Worm (Caenorhabditis elegans) whole organism, L2 larva: ENCODE measurements around the gene ZK121.2.

Experiments
- C34F6.9 ChIP-seq: fragments of 150-350 bp; optimal IDR thresholded peaks from 2 replicates; lab custom pipeline; 2014; ENCODE audit warnings: missing biosample characterization, missing genetic modification characterization
- F13H6.1 ChIP-seq: sonication (generic microtip); optimal IDR thresholded peaks from 2 replicates; lab custom pipeline; 2016; ENCODE audit warnings: missing genetic modification characterization, missing compliant biosample characterization
- Y55F3AM.14 ChIP-seq: fragments of 200-800 bp; sonication (Bioruptor generic); optimal IDR thresholded peaks from 2 replicates; lab custom pipeline; 2018; ENCODE audit warnings: mild to moderate bottlenecking, missing genetic modification characterization, missing compliant biosample characterization
- aly-2 ChIP-seq: fragments of 150-350 bp; optimal IDR thresholded peaks from 2 replicates; lab custom pipeline; 2014; ENCODE audit warnings: missing biosample characterization, missing genetic modification characterization
- ceh-16 ChIP-seq: fragments of 150-350 bp; optimal IDR thresholded peaks from 2 replicates; lab custom pipeline; 2014; ENCODE audit warnings: missing biosample characterization, missing genetic modification characterization
- ceh-82 ChIP-seq: fragments of 150-350 bp; optimal IDR thresholded peaks from 2 replicates; lab custom pipeline; 2014; ENCODE audit warnings: missing biosample characterization, missing genetic modification characterization
- crh-2 ChIP-seq: sonication (generic microtip); optimal IDR thresholded peaks from 2 replicates; lab custom pipeline; 2017; ENCODE audit warnings: missing biosample characterization, missing genetic modification characterization
- egl-27 ChIP-seq: sonication (generic microtip); optimal IDR thresholded peaks from 3 replicates; lab custom pipeline; 2017; ENCODE audit warnings: missing biosample characterization, missing genetic modification reagents, missing genetic modification characterization
- elt-1 ChIP-seq: fragments of 150-350 bp; optimal IDR thresholded peaks from 2 replicates; lab custom pipeline; 2014; ENCODE audit warnings: missing biosample characterization, missing genetic modification characterization
- elt-3 ChIP-seq: sonication (generic microtip); optimal IDR thresholded peaks from 2 replicates; lab custom pipeline; 2017; ENCODE audit warnings: missing biosample characterization, missing genetic modification characterization
- fos-1 ChIP-seq: fragments of 150-350 bp; optimal IDR thresholded peaks from 2 replicates; lab custom pipeline; 2014; ENCODE audit warnings: missing biosample characterization, missing genetic modification characterization
- gmeb-1 ChIP-seq: fragments of 150-350 bp; optimal IDR thresholded peaks from 2 replicates; lab custom pipeline; 2014; ENCODE audit warnings: missing biosample characterization, missing genetic modification characterization
- lin-13 ChIP-seq: fragments of 150-350 bp; optimal IDR thresholded peaks from 2 replicates; lab custom pipeline; 2014; ENCODE audit warnings: missing biosample characterization, missing genetic modification reagents, missing genetic modification characterization
- lin-39 ChIP-seq: fragments of 150-350 bp; optimal IDR thresholded peaks from 2 replicates; lab custom pipeline; 2014; ENCODE audit warnings: missing biosample characterization, missing genetic modification reagents, missing genetic modification characterization
- lsy-2 ChIP-seq, 2 experiments: fragments of 150-350 bp in 1 of 2; sonication (generic microtip) in 1 of 2; optimal IDR thresholded peaks; 2 replicates each; lab custom pipeline; 2014 to 2017; ENCODE audit warnings: missing biosample characterization in 2 of 2, missing genetic modification characterization in 2 of 2
- mab-5 ChIP-seq: fragments of 150-350 bp; optimal IDR thresholded peaks from 2 replicates; lab custom pipeline; 2014; ENCODE audit warnings: missing biosample characterization, missing genetic modification characterization
- mdl-1 ChIP-seq, 2 experiments: fragments of 150-350 bp in 1 of 2; sonication (generic microtip) in 1 of 2; optimal IDR thresholded peaks; 2 replicates each; lab custom pipeline; 2017; ENCODE audit warnings: missing biosample characterization in 2 of 2, missing genetic modification characterization in 2 of 2
- nhr-10 ChIP-seq: sonication (generic microtip); optimal IDR thresholded peaks from 2 replicates; lab custom pipeline; 2017; ENCODE audit warnings: missing biosample characterization, missing genetic modification characterization
- nhr-12 ChIP-seq: fragments of 150-350 bp; optimal IDR thresholded peaks from 2 replicates; lab custom pipeline; 2014; ENCODE audit warnings: missing biosample characterization, missing genetic modification characterization
- nhr-129 ChIP-seq: fragments of 150-350 bp; optimal IDR thresholded peaks from 2 replicates; lab custom pipeline; 2014; ENCODE audit warnings: missing biosample characterization, missing genetic modification characterization
- nhr-21 ChIP-seq: fragments of 150-350 bp; optimal IDR thresholded peaks from 2 replicates; lab custom pipeline; 2014; ENCODE audit warnings: missing biosample characterization, missing genetic modification characterization
- nhr-23 ChIP-seq: fragments of 150-350 bp; optimal IDR thresholded peaks from 2 replicates; lab custom pipeline; 2014; ENCODE audit warnings: missing biosample characterization, missing genetic modification reagents, missing genetic modification characterization
- nhr-237 ChIP-seq: fragments of 150-350 bp; optimal IDR thresholded peaks from 2 replicates; lab custom pipeline; 2014; ENCODE audit warnings: missing biosample characterization, missing genetic modification characterization
- nhr-25 ChIP-seq: fragments of 150-350 bp; sonication (generic microtip); optimal IDR thresholded peaks from 3 replicates; lab custom pipeline; 2014; ENCODE audit warnings: missing biosample characterization, missing genetic modification characterization
- nhr-6 ChIP-seq: fragments of 150-350 bp; optimal IDR thresholded peaks from 2 replicates; lab custom pipeline; 2014; ENCODE audit warnings: missing biosample characterization, missing genetic modification characterization
- peb-1 ChIP-seq: fragments of 150-350 bp; optimal IDR thresholded peaks from 2 replicates; lab custom pipeline; 2014; ENCODE audit warnings: missing biosample characterization, missing genetic modification characterization
- sem-4 ChIP-seq: fragments of 150-350 bp; optimal IDR thresholded peaks from 2 replicates; lab custom pipeline; 2014; ENCODE audit warnings: missing biosample characterization, missing genetic modification reagents, missing genetic modification characterization
- sma-3 ChIP-seq: sonication (generic microtip); optimal IDR thresholded peaks from 2 replicates; lab custom pipeline; 2016; ENCODE audit warnings: missing genetic modification reagents, missing genetic modification characterization, missing compliant biosample characterization
- sma-9 ChIP-seq, 2 experiments: fragments of 150-350 bp in 1 of 2; sonication (generic microtip) in 1 of 2; optimal IDR thresholded peaks; 2 replicates each; lab custom pipeline; 2014 to 2016; ENCODE audit warnings: missing genetic modification characterization in 2 of 2, mild to moderate bottlenecking in 1 of 2, missing biosample characterization in 1 of 2, missing compliant biosample characterization in 1 of 2, missing genetic modification reagents in 1 of 2, moderate library complexity in 1 of 2
- snpc-4 ChIP-seq: fragments of 150-350 bp; optimal IDR thresholded peaks from 2 replicates; lab custom pipeline; 2014; ENCODE audit warnings: missing biosample characterization, missing genetic modification characterization
- unc-55 ChIP-seq: fragments of 150-350 bp; sonication (generic microtip); optimal IDR thresholded peaks from 3 replicates; lab custom pipeline; 2014; ENCODE audit warnings: missing biosample characterization, missing genetic modification reagents, missing genetic modification characterization
- unc-62 ChIP-seq: fragments of 150-350 bp; optimal IDR thresholded peaks from 2 replicates; lab custom pipeline; 2014; ENCODE audit warnings: missing biosample characterization, missing genetic modification reagents, missing genetic modification characterization
- ztf-4 ChIP-seq: fragments of 150-350 bp; optimal IDR thresholded peaks from 2 replicates; lab custom pipeline; 2014; ENCODE audit warnings: missing biosample characterization, missing genetic modification characterization

ZK121.2 gene

DNA sequence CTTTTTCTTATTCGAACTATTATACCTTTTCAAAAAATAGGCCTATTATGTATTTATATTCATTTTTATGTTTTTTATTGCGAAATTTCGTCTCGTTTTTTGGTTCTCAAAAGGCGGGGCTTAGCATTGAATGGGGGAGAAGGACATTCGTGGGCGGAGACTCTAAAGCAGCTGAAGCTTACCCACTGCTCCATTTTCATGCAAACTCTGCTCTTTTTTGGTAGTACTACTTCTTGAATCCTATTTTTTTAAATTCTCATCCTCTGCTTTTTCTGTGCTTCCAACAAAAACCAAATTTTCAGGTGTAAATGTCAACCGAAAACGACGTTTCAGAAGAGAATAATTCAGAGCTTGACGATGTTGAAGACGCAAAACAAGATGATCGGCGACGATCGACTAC, at the start of gene ZK121.2:
ZK121.2 (plus strand) TSS at position 301 of the 400 bp plus-strand sequence.
- TF ChIP-seq unc-55 = peak; percentile 31
- no peak for TF ChIP-seq ceh-16 (tag; lab: Kevin White, UChicago)

DNA sequence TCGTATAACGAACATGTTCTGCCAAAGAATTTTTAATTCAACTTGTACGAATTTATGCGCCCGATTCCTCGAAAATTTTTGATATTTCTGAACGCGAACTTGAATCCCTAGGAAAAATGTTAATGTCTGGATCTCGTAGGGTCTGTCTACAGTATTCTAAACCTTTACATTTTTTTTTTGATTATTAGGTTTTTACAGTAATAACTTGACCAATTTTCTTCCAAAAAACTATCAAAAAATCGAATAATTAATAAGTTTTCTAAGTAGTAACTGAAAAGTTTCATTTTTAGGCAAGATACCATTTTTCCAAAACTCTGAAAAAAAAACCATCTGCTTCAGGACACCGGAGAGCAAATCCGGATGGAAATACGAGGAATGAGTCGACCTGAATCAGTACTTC, 47.2 kb upstream of the ZK121.2 start:
- TF ChIP-seq nhr-6 (tag; lab: Kevin White, UChicago) = no peak
- TF ChIP-seq peb-1 (tag; lab: Kevin White, UChicago) = no peak
- TF ChIP-seq nhr-237 = no peak
- TF ChIP-seq fos-1 (tag; lab: Kevin White, UChicago) = no peak
- TF ChIP-seq gmeb-1 (tag; lab: Kevin White, UChicago) = no peak
- TF ChIP-seq ceh-16 (tag; lab: Kevin White, UChicago) = no peak
- no peak for TF ChIP-seq nhr-23 (tag; lab: Kevin White, UChicago)
- no peak for TF ChIP-seq elt-1

DNA sequence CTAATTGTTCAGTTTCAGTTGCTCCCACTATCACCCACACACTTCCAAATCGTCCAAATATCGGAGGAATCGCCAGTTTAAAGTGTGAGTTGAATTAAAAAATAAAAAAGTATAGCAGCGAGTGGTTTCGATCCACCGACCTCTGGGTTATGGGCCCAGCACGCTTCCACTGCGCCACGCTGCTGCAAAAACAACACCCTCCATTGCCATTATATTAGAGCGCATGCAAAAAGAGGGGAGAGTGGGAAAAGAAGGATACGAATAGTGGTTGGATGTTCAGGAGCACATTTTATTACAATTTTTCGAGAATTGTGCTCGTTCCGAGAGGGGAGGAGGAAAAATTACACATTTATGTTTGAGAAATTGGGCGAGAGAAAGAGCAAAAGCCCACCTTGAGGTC, 46.6 kb upstream of the ZK121.2 start:
- TF ChIP-seq unc-55 = peak; percentile 50
- TF ChIP-seq egl-27 (tag; lab: Kevin White, UChicago) = no peak
- TF ChIP-seq F13H6.1 (tag; lab: Kevin White, UChicago) = peak; percentile 72
- peak; percentile 33 for TF ChIP-seq mab-5 (tag; lab: Kevin White, UChicago)
- peak; percentile 55 for TF ChIP-seq sma-3 (GFP tag; lab: Kevin White, UChicago)
- TF ChIP-seq mdl-1 (tag; optimal IDR thresholded peaks at IDR 0.05; lab: Kevin White, UChicago) = no peak
- peak; percentile 56 for TF ChIP-seq lin-13 (GFP tag; lab: Kevin White, UChicago)
- TF ChIP-seq Y55F3AM.14 (GFP tag; lab: Kevin White, UChicago) = peak; percentile 67
- TF ChIP-seq crh-2 (tag; lab: Kevin White, UChicago) = peak; percentile 28
- TF ChIP-seq sma-9 (GFP tag; optimal IDR thresholded peaks at IDR 0.05; lab: Kevin White, UChicago) = peak; percentile 74
- TF ChIP-seq sma-9 (tag; optimal IDR thresholded peaks at IDR 0.05; lab: Kevin White, UChicago) = no peak
- TF ChIP-seq gmeb-1 (tag; lab: Kevin White, UChicago) = peak; percentile 36
- peak; percentile 26 for TF ChIP-seq fos-1 (tag; lab: Kevin White, UChicago)
- TF ChIP-seq nhr-6 (tag; lab: Kevin White, UChicago) = peak; percentile 9
- TF ChIP-seq sem-4 (tag; lab: Kevin White, UChicago) = peak; percentile 34
- TF ChIP-seq nhr-10 (tag; lab: Kevin White, UChicago) = no peak
- peak; percentile 44 to 54 for TF ChIP-seq lsy-2 (tag; optimal IDR thresholded peaks at IDR 0.05; lab: Kevin White, UChicago)
- TF ChIP-seq ztf-4 (tag; lab: Kevin White, UChicago) = peak; percentile 56
- TF ChIP-seq elt-3 (tag; lab: Kevin White, UChicago) = no peak
- no peak for TF ChIP-seq snpc-4
- TF ChIP-seq C34F6.9 (tag; lab: Kevin White, UChicago) = peak; percentile 58
- no peak for TF ChIP-seq nhr-237
- TF ChIP-seq nhr-129 = peak; percentile 78
- peak; percentile 28 for TF ChIP-seq nhr-21 (tag; lab: Kevin White, UChicago)

DNA sequence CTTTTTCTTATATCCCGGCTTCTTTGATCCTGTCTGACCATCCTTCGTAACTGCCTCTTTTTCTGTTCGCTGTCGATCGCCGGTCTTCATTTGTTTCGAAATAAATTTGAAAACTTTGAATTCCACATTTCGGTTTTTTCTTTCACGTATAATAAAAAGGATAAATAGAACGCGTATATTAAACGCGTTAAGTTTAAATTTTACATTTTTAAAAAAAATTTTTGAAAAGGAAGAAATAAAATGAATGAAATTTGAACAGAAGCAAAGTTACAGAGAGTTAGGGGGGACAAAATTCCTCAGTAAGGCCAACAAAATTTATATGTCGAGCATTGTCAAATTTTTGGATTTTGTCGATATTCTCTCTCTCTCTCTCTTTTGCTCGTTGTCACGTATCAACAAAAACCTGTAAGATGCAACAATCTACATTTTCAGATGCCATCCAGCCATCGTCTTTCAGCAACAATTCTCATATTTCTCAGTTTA, 39.7 kb upstream of the ZK121.2 start, which contains the start of the genes T15B12.2 and F52C9.5:
T15B12.2 (minus strand) TSS at position 101 of the 483 bp plus-strand sequence.
F52C9.5 (plus strand) TSS at position 433 of the 483 bp plus-strand sequence.
- TF ChIP-seq lin-39 (no peak), aly-2 (tag; lab: Kevin White, UChicago) (no peak), fos-1 (tag; lab: Kevin White, UChicago) (no peak), snpc-4 (no peak), unc-62 (GFP tag; lab: Kevin White, UChicago) (no peak), peb-1 (tag; lab: Kevin White, UChicago) (no peak), nhr-6 (tag; lab: Kevin White, UChicago) (no peak)

DNA sequence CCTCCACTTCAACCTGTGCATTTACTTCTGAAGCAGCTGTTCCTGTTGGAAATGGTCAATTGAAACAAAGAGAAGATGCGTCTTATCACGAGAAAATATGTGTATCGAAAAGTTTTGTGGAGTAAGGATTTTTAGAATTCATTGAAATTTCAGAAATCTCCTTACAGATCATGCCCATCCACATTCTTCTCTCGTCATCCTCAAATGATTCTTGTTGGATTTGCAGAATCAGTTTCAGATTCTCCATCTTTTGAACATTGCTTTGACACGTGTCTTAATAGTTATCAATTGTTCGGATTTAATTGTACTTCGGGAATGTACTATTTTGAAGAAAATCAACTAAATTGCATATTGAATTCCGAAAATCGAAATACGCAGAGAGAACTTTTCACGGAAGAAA, 37.4 kb upstream of the ZK121.2 start:
- TF ChIP-seq ceh-82 (tag; lab: Kevin White, UChicago) (no peak), C34F6.9 (tag; lab: Kevin White, UChicago) (no peak), nhr-12 (tag; lab: Kevin White, UChicago) (no peak), mab-5 (tag; lab: Kevin White, UChicago) (no peak), nhr-25 (tag; lab: Kevin White, UChicago) (no peak), crh-2 (tag; lab: Kevin White, UChicago) (no peak)
- TF ChIP-seq, all 48 proteins: peak for 0
